Worm (Caenorhabditis elegans) whole organism, midembryonic: ENCODE measurements around the gene suex-2.

Experiments
- cog-1 ChIP-seq: sonication (generic microtip); optimal IDR thresholded peaks from 2 replicates; lab custom pipeline; 2016; ENCODE audit warnings: missing genetic modification characterization, missing compliant biosample characterization
- flt-1 ChIP-seq: fragments of 200-800 bp; sonication (Bioruptor generic); IDR thresholded peaks from 2 replicates; pipeline ENCODE4 v1.3.6; 2022; ENCODE audit warnings: missing genetic modification characterization, missing compliant biosample characterization
- med-1 ChIP-seq: sonication (generic microtip); optimal IDR thresholded peaks from 2 replicates; lab custom pipeline; 2017; ENCODE audit warnings: missing genetic modification characterization, mild to moderate bottlenecking, missing compliant biosample characterization, antibody characterized with exemption, missing genetic modification reagents; ENCODE audit not compliant: insufficient read depth
- ref-1 ChIP-seq: fragments of 200-800 bp; sonication (Bioruptor generic); conservative IDR thresholded peaks from 2 replicates; pipeline ENCODE4 v1.3.6; 2022; ENCODE audit warnings: missing genetic modification reagents, missing genetic modification characterization, missing compliant biosample characterization
- tab-1 ChIP-seq: fragments of 200-800 bp; sonication (Bioruptor generic); IDR thresholded peaks from 2 replicates; pipeline ENCODE4 v1.3.6; 2022; ENCODE audit warnings: missing genetic modification characterization, missing compliant biosample characterization
- ztf-23 ChIP-seq: fragments of 200-800 bp; sonication (Bioruptor generic); IDR thresholded peaks from 2 replicates; pipeline ENCODE4 v1.3.6; 2022; ENCODE audit warnings: missing genetic modification reagents, missing genetic modification characterization, missing compliant biosample characterization
- ztf-29 ChIP-seq: fragments of 200-800 bp; sonication (Bioruptor generic); IDR thresholded peaks from 2 replicates; pipeline ENCODE4 v1.3.6; 2022; ENCODE audit warnings: missing genetic modification reagents, missing genetic modification characterization, missing compliant biosample characterization

- TF ChIP-seq med-1 (GFP tag; lab: Kevin White, UChicago) (no peak), cog-1 (no peak), ref-1 (no peak), tab-1 (GFP tag; lab: Robert Waterston, UW) (no peak), flt-1 (GFP tag; lab: Robert Waterston, UW) (no peak), ztf-29 (GFP tag; lab: Robert Waterston, UW) (no peak), ztf-23 (no peak)
Observed at ce11 chrIV:9010257-9010656, 42.2 kb downstream of the suex-2 start, which contains the start of gene C53D6.11.
